Worm (Caenorhabditis elegans) whole organism, L3 larva: ENCODE results near the gene C04E6.13.

Experiments
- ama-1 ChIP-seq: fragments of 150-350 bp; optimal IDR thresholded peaks from 2 replicates; lab custom pipeline; 2018
- ceh-82 ChIP-seq: fragments of 150-350 bp; optimal IDR thresholded peaks from 2 replicates; lab custom pipeline; 2014; ENCODE audit warnings: missing biosample characterization, missing genetic modification characterization
- fos-1 ChIP-seq: fragments of 150-350 bp; optimal IDR thresholded peaks from 2 replicates; lab custom pipeline; 2014; ENCODE audit warnings: missing biosample characterization, missing genetic modification characterization
- nhr-237 ChIP-seq: fragments of 150-350 bp; optimal IDR thresholded peaks from 2 replicates; lab custom pipeline; 2014; ENCODE audit warnings: missing biosample characterization, missing genetic modification characterization
- skn-1 ChIP-seq: fragments of 150-350 bp; optimal IDR thresholded peaks from 2 replicates; lab custom pipeline; 2014; ENCODE audit warnings: missing biosample characterization, missing genetic modification characterization
- unc-62 ChIP-seq: fragments of 150-350 bp; sonication (generic microtip); optimal IDR thresholded peaks from 4 replicates; lab custom pipeline; 2014; ENCODE audit warnings: missing biosample characterization, missing genetic modification reagents, missing genetic modification characterization

- TF ChIP-seq nhr-237 (tag; lab: Kevin White, UChicago) (no peak), ama-1 (lab: Kevin White, UChicago) (no peak), ceh-82 (tag; lab: Kevin White, UChicago) (no peak), fos-1 (tag; lab: Kevin White, UChicago) (no peak), unc-62 (GFP tag; lab: Kevin White, UChicago) (no peak), skn-1 (tag; lab: Kevin White, UChicago) (no peak)
Observed at ce11 chrV:5916862-5917261, 4.3 kb downstream of the C04E6.13 start.
